Worm (Caenorhabditis elegans): ENCODE results near the gene clec-38.

DNA sequence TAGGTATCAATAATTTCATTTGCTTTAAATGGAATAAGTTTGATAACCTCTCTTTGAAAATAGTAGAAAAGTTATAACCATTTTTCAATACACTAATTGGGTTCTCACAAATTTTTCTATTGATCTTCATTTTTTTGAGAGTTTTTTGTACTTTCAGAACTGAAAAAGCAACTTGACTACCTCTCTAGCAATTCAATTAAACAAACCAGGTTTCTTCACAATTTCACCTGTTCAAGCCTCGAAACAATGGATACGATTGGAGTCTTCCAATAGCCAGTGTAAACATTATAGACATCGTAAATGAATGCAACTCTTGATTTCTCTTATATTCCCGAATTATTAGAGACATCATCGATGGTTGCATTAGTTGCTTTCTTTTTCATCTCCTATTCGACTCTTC, 5.5 kb downstream of the clec-38 start, which contains the start of gene srz-99:
- TF ChIP-seq snpc-1.1 (tag; optimal IDR thresholded peaks at IDR 0.05; ENCODE audit: insufficient read depth), result no peak
- no peak for TF ChIP-seq C17E4.6 (GFP tag; IDR thresholded peaks at IDR 0.05)
- TF ChIP-seq let-607 (tag; optimal IDR thresholded peaks at IDR 0.05), result no peak
- TF ChIP-seq pha-4 (tag; optimal IDR thresholded peaks at IDR 0.05), result no peak
- TF ChIP-seq hlh-12 (tag; optimal IDR thresholded peaks at IDR 0.05), result no peak
- TF ChIP-seq lin-35 (GFP tag; optimal IDR thresholded peaks at IDR 0.05), result no peak
- TF ChIP-seq aptf-2 (GFP tag; conservative IDR thresholded peaks at IDR 0.05), result no peak
